Worm (Caenorhabditis elegans): ENCODE measurements around the gene mig-39.

DNA sequence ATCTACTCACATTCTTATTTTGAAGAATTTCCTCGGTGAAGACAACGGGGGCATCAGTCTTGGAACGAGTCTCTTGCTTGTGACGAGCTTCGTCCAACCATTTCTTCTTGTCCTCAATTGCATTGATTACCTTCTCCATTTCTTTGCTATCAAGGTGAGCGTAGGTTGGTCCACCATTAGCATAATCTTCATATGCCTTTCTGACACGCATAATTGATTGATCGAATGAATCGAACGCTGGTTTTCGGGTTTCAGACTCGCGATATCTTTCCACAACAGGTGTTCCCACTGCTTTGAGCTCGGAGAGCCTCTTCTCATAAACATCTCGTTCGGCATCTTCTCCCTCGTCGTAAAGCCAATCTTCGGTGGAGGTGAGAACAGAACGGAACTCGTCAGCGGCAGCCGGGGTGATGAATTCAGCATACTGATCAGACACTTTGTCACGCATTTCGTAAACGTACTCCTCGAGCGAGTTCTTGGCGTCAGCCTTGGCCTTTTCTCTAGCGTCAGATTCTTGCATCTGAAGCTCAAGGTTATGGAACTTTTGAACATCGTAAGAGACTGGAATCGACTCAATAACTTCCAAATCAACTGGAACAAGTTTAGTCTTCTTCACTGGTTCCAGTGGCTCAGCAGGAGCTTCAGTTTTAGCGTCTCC lies 22.3 kb upstream of the mig-39 start:
- TF ChIP-seq nhr-11 (tag; optimal IDR thresholded peaks at IDR 0.05) (no peak), nhr-77 (tag; optimal IDR thresholded peaks at IDR 0.05) (no peak), fos-1 (tag; optimal IDR thresholded peaks at IDR 0.05) (no peak), ama-1 (optimal IDR thresholded peaks at IDR 0.05) (peak; percentile 72), ceh-82 (tag; optimal IDR thresholded peaks at IDR 0.05) (no peak), elt-3 (tag; optimal IDR thresholded peaks at IDR 0.05) (no peak)

All from whole organism, L2 larva.